Fruit fly (Drosophila melanogaster): Measurements from ENCODE around the gene CG31816.
A peak's percentile ranks its signal among the peaks of the same experiment; 100 is the strongest.

- TF ChIP-seq fd59A (GFP tag; optimal IDR thresholded peaks at IDR 0.05) (no peak), CG11294 (GFP tag; IDR thresholded peaks at IDR 0.05) (0 out of 2 replicates have a peak, but pooled peaks have one; percentile 18), Sox102F (GFP tag; optimal IDR thresholded peaks at IDR 0.05) (no peak), CG8119 (GFP tag; IDR thresholded peaks at IDR 0.05) (peak; percentile 69), vri (GFP tag; optimal IDR thresholded peaks at IDR 0.05) (no peak), CG8319 (GFP tag; optimal IDR thresholded peaks at IDR 0.05) (no peak)
Observed at dm6 chr2L:16588691-16589102, 46.4 kb downstream of the CG31816 start.
